Fruit fly (Drosophila melanogaster) whole organism, embryonic: ENCODE data around the gene Aps.

Source experiments
- Antp ChIP-seq: fragments of 200-800 bp; sonication (Bioruptor generic); optimal IDR thresholded peaks from 3 replicates; lab custom pipeline; 2016; ENCODE audit warnings: missing biosample characterization, missing genetic modification characterization
- Atf-2 ChIP-seq: fragments of 200-800 bp; sonication (Bioruptor generic); optimal IDR thresholded peaks from 2 replicates; lab custom pipeline; 2016; ENCODE audit warnings: missing biosample characterization, missing genetic modification characterization
- C15 ChIP-seq: fragments of 200-800 bp; sonication (Bioruptor generic); IDR thresholded peaks from 3 replicates; pipeline ENCODE4 v1.3.6; 2022; ENCODE audit warnings: missing biosample characterization, missing genetic modification characterization
- CG10274 ChIP-seq: fragments of 200-800 bp; sonication (Bioruptor generic); optimal IDR thresholded peaks from 3 replicates; lab custom pipeline; 2017; ENCODE audit warnings: missing biosample characterization, mild to moderate bottlenecking, missing genetic modification characterization
- CG10431 ChIP-seq: fragments of 200-800 bp; sonication (Bioruptor generic); optimal IDR thresholded peaks from 3 replicates; lab custom pipeline; 2018; ENCODE audit warnings: missing biosample characterization, mild to moderate bottlenecking, missing genetic modification characterization
- CG12104 ChIP-seq: fragments of 200-800 bp; sonication (Bioruptor generic); optimal IDR thresholded peaks from 3 replicates; lab custom pipeline; 2016; ENCODE audit warnings: missing biosample characterization, missing genetic modification characterization
- CG1529 ChIP-seq: fragments of 200-800 bp; sonication (Bioruptor generic); optimal IDR thresholded peaks from 3 replicates; lab custom pipeline; 2018; ENCODE audit warnings: missing biosample characterization, missing genetic modification characterization
- CG1603 ChIP-seq: fragments of 200-800 bp; sonication (Bioruptor generic); optimal IDR thresholded peaks from 2 replicates; lab custom pipeline; 2019; ENCODE audit warnings: missing biosample characterization, mild to moderate bottlenecking, missing genetic modification characterization, moderate library complexity
- CG17361 ChIP-seq: fragments of 200-800 bp; sonication (Bioruptor generic); IDR thresholded peaks from 3 replicates; pipeline ENCODE4 v1.3.6; 2022; ENCODE audit warnings: missing biosample characterization, missing genetic modification characterization
- CG17912 ChIP-seq: fragments of 200-800 bp; sonication (Bioruptor generic); optimal IDR thresholded peaks from 2 replicates; lab custom pipeline; 2018; ENCODE audit warnings: missing biosample characterization, mild to moderate bottlenecking, missing genetic modification characterization
- CG1792 ChIP-seq: fragments of 200-800 bp; sonication (Bioruptor generic); optimal IDR thresholded peaks from 2 replicates; lab custom pipeline; 2016; ENCODE audit warnings: missing biosample characterization, missing genetic modification characterization
- CG2678 ChIP-seq: fragments of 200-800 bp; sonication (Bioruptor generic); optimal IDR thresholded peaks from 3 replicates; lab custom pipeline; 2019; ENCODE audit warnings: missing biosample characterization, mild to moderate bottlenecking, missing genetic modification characterization, moderate library complexity
- CG6272 ChIP-seq: fragments of 200-800 bp; sonication (Bioruptor generic); IDR thresholded peaks from 2 replicates; pipeline ENCODE4 v1.3.6; 2022; ENCODE audit warnings: missing biosample characterization, missing genetic modification characterization
- CG7987 ChIP-seq: fragments of 200-800 bp; sonication (Bioruptor generic); optimal IDR thresholded peaks from 2 replicates; lab custom pipeline; 2018; ENCODE audit warnings: missing biosample characterization, mild to moderate bottlenecking, missing genetic modification characterization, moderate library complexity
- CG8478 ChIP-seq: fragments of >200 bp; optimal IDR thresholded peaks from 2 replicates; lab custom pipeline; 2018
- Dp ChIP-seq: fragments of 200-800 bp; sonication (Bioruptor generic); optimal IDR thresholded peaks from 2 replicates; lab custom pipeline; 2018; ENCODE audit warnings: missing biosample characterization, mild to moderate bottlenecking, missing genetic modification characterization, moderate library complexity
- Drgx ChIP-seq: fragments of 200-800 bp; sonication (Bioruptor generic); IDR thresholded peaks from 2 replicates; pipeline ENCODE4 v1.3.6; 2022; ENCODE audit warnings: missing biosample characterization, missing genetic modification characterization
- Eip74EF ChIP-seq, 2 experiments: fragments of 200-800 bp in 1 of 2; fragments of >200 bp in 1 of 2; sonication (Bioruptor generic) in 1 of 2; optimal IDR thresholded peaks; 2 replicates each; lab custom pipeline; 2017 to 2019; ENCODE audit warnings: missing biosample characterization in 2 of 2, missing genetic modification characterization in 2 of 2, mild to moderate bottlenecking in 1 of 2, moderate library complexity in 1 of 2
- Fer3 ChIP-seq: fragments of 200-800 bp; sonication (Bioruptor generic); optimal IDR thresholded peaks from 2 replicates; lab custom pipeline; 2018; ENCODE audit warnings: missing biosample characterization, mild to moderate bottlenecking, missing genetic modification characterization, moderate library complexity
- H2.0 ChIP-seq: fragments of 200-800 bp; sonication (Bioruptor generic); IDR thresholded peaks from 2 replicates; pipeline ENCODE4 v1.3.6; 2022; ENCODE audit warnings: missing biosample characterization, missing genetic modification characterization
- Hand ChIP-seq: fragments of 200-800 bp; sonication (Bioruptor generic); optimal IDR thresholded peaks from 2 replicates; lab custom pipeline; 2017; ENCODE audit warnings: mild to moderate bottlenecking, missing biosample characterization, missing genetic modification reagents, missing genetic modification characterization
- Jarid2 ChIP-seq: fragments of 200-800 bp; sonication (Bioruptor generic); optimal IDR thresholded peaks from 3 replicates; lab custom pipeline; 2017; ENCODE audit warnings: mild to moderate bottlenecking, missing biosample characterization, missing genetic modification reagents, missing genetic modification characterization
- Lhr ChIP-seq: fragments of 200-800 bp; sonication (Bioruptor generic); optimal IDR thresholded peaks from 3 replicates; lab custom pipeline; 2017; ENCODE audit warnings: mild to moderate bottlenecking, missing biosample characterization, missing genetic modification reagents, missing genetic modification characterization
- Med ChIP-seq: fragments of 200-800 bp; sonication (Bioruptor generic); peaks from one replicate; lab custom pipeline; 2016; ENCODE audit warnings: missing biosample characterization, missing genetic modification characterization, mild to moderate bottlenecking, inconsistent platforms, moderate library complexity
- NC2β ChIP-seq: fragments of 200-800 bp; sonication (Bioruptor generic); optimal IDR thresholded peaks from 2 replicates; lab custom pipeline; 2016; ENCODE audit warnings: missing biosample characterization, missing genetic modification characterization
- NK7.1 ChIP-seq: fragments of 200-800 bp; sonication (Bioruptor generic); optimal IDR thresholded peaks from 3 replicates; lab custom pipeline; 2016; ENCODE audit warnings: missing biosample characterization, missing genetic modification characterization
- Rx ChIP-seq: fragments of 200-800 bp; sonication (Bioruptor generic); IDR thresholded peaks from 2 replicates; pipeline ENCODE4 v1.3.6; 2022; ENCODE audit warnings: missing biosample characterization, missing genetic modification characterization
- Stat92E ChIP-seq, 3 experiments: fragments of >200 bp in 2 of 3; fragments of 200-800 bp in 1 of 3; sonication (Bioruptor generic) in 1 of 3; optimal IDR thresholded peaks; 2 replicates each; lab custom pipeline; 2017 to 2019; ENCODE audit warnings: missing biosample characterization in 3 of 3, missing genetic modification characterization in 3 of 3, mild to moderate bottlenecking in 1 of 3, moderate library complexity in 1 of 3
- az2 ChIP-seq: fragments of 200-800 bp; sonication (Bioruptor generic); optimal IDR thresholded peaks from 3 replicates; lab custom pipeline; 2016; ENCODE audit warnings: missing biosample characterization, missing genetic modification characterization
- dan ChIP-seq: fragments of 200-800 bp; sonication (Bioruptor generic); IDR thresholded peaks from 2 replicates; pipeline ENCODE4 v1.3.6; 2022; ENCODE audit warnings: missing biosample characterization, missing genetic modification characterization
- dmrt99B ChIP-seq: fragments of 200-800 bp; sonication (Bioruptor generic); optimal IDR thresholded peaks from 2 replicates; lab custom pipeline; 2018; ENCODE audit warnings: missing biosample characterization, mild to moderate bottlenecking, missing genetic modification characterization, moderate library complexity
- esg ChIP-seq: fragments of 200-800 bp; sonication (Bioruptor generic); conservative IDR thresholded peaks from 2 replicates; pipeline ENCODE4 v1.3.6; 2022; ENCODE audit warnings: missing biosample characterization, missing genetic modification characterization
- eve ChIP-seq, 2 experiments: fragments of >200 bp; optimal IDR thresholded peaks; 2 replicates each; lab custom pipeline; 2017; ENCODE audit warnings: missing biosample characterization in 2 of 2, missing genetic modification characterization in 2 of 2
- gem ChIP-seq: fragments of 200-800 bp; sonication (Bioruptor generic); optimal IDR thresholded peaks from 2 replicates; lab custom pipeline; 2019; ENCODE audit warnings: missing biosample characterization, mild to moderate bottlenecking, missing genetic modification characterization, moderate library complexity
- gt ChIP-seq: fragments of 200-800 bp; sonication (Bioruptor generic); IDR thresholded peaks from 2 replicates; pipeline ENCODE4 v1.3.6; 2022; ENCODE audit warnings: missing biosample characterization, missing genetic modification characterization
- hkb ChIP-seq, 2 experiments: fragments of 200-800 bp in 1 of 2; fragments of >200 bp in 1 of 2; sonication (Bioruptor generic) in 1 of 2; IDR thresholded peaks in 1 of 2; optimal IDR thresholded peaks in 1 of 2; 2 replicates each; pipeline versions ENCODE4 v1.3.6 to Lab custom; 2017 to 2022; ENCODE audit warnings: missing biosample characterization in 1 of 2, missing genetic modification characterization in 1 of 2
- ind ChIP-seq: fragments of 200-800 bp; sonication (Bioruptor generic); optimal IDR thresholded peaks from 3 replicates; lab custom pipeline; 2016; ENCODE audit warnings: missing biosample characterization, missing genetic modification characterization
- luna ChIP-seq: fragments of 200-800 bp; sonication (Bioruptor generic); optimal IDR thresholded peaks from 2 replicates; lab custom pipeline; 2016; ENCODE audit warnings: missing biosample characterization, missing genetic modification characterization
- nau ChIP-seq: fragments of 200-800 bp; sonication (Bioruptor generic); optimal IDR thresholded peaks from 3 replicates; lab custom pipeline; 2017; ENCODE audit warnings: missing biosample characterization, mild to moderate bottlenecking, missing genetic modification characterization, missing genetic modification reagents
- nerfin-2 ChIP-seq: fragments of 200-800 bp; sonication (Bioruptor generic); IDR thresholded peaks from 2 replicates; pipeline ENCODE4 v1.3.6; 2022; ENCODE audit warnings: missing biosample characterization, missing genetic modification characterization; ENCODE audit not compliant: partially characterized antibody
- nmo ChIP-seq: fragments of 200-800 bp; sonication (Bioruptor generic); optimal IDR thresholded peaks from 2 replicates; lab custom pipeline; 2018; ENCODE audit warnings: missing biosample characterization, mild to moderate bottlenecking, missing genetic modification characterization, moderate library complexity
- org-1 ChIP-seq: fragments of 200-800 bp; sonication (Bioruptor generic); optimal IDR thresholded peaks from 2 replicates; lab custom pipeline; 2017; ENCODE audit warnings: missing biosample characterization, missing genetic modification characterization
- pum ChIP-seq: fragments of 200-800 bp; sonication (Bioruptor generic); optimal IDR thresholded peaks from 2 replicates; lab custom pipeline; 2016; ENCODE audit warnings: missing biosample characterization, missing genetic modification characterization
- salm ChIP-seq: fragments of 200-800 bp; sonication (Bioruptor generic); optimal IDR thresholded peaks from 2 replicates; lab custom pipeline; 2018; ENCODE audit warnings: missing biosample characterization, mild to moderate bottlenecking, missing genetic modification characterization
- slou ChIP-seq: fragments of 200-800 bp; sonication (Bioruptor generic); optimal IDR thresholded peaks from 3 replicates; lab custom pipeline; 2016; ENCODE audit warnings: missing biosample characterization, missing genetic modification characterization
- tin ChIP-seq: fragments of 200-800 bp; sonication (Bioruptor generic); optimal IDR thresholded peaks from 3 replicates; lab custom pipeline; 2016; ENCODE audit warnings: missing biosample characterization, missing genetic modification characterization
- ttk ChIP-seq: fragments of 200-800 bp; sonication (Bioruptor generic); IDR thresholded peaks from 2 replicates; pipeline ENCODE4 v2.1.2; 2022; ENCODE audit warnings: missing biosample characterization, missing genetic modification characterization
- zf30C ChIP-seq: fragments of 200-800 bp; sonication (Bioruptor generic); optimal IDR thresholded peaks from 3 replicates; lab custom pipeline; 2018; ENCODE audit warnings: missing biosample characterization, mild to moderate bottlenecking, missing genetic modification characterization

Aps gene

dm6 chr3L:10899087-10899511 lies at the start of gene Aps (continued):
- TF ChIP-seq eve (GFP tag; optimal IDR thresholded peaks at IDR 0.05; lab: Kevin White, UChicago) (peak in 1 of 2 experiments; percentile 81), Jarid2 (no peak), NK7.1 (GFP tag; lab: Kevin White, UChicago) (no peak), org-1 (GFP tag; lab: Kevin White, UChicago) (no peak), Atf-2 (GFP tag; lab: Kevin White, UChicago) (peak; percentile 36), ttk (GFP tag; lab: Robert Waterston, UW) (no peak; the same call in 1 of the 2 replicates), Lhr (GFP tag; lab: Kevin White, UChicago) (peak; percentile 92), CG8478 (lab: Kevin White, UChicago) (no peak), ind (peak; percentile 33), CG6272 (GFP tag; lab: Robert Waterston, UW) (no peak), Fer3 (tag; lab: Kevin White, UChicago) (no peak), nerfin-2 (GFP tag; lab: Robert Waterston, UW) (no peak), zf30C (GFP tag; lab: Kevin White, UChicago) (no peak), nau (GFP tag; lab: Kevin White, UChicago) (no peak), salm (no peak), tin (peak; percentile 27), CG10274 (GFP tag; lab: Kevin White, UChicago) (no peak), CG12104 (no peak), Antp (no peak), Rx (GFP tag; lab: Robert Waterston, UW) (peak; percentile 28; the same call in 1 of the 2 replicates), nmo (GFP tag; lab: Kevin White, UChicago) (peak; percentile 41), CG7987 (GFP tag; lab: Kevin White, UChicago) (peak; percentile 24), CG17361 (GFP tag; lab: Robert Waterston, UW) (0 out of 3 replicates have a peak, but pooled peaks have one; percentile 28), NC2β (peak; percentile 12), CG1603 (tag; lab: Kevin White, UChicago) (peak; percentile 29), CG2678 (tag; lab: Kevin White, UChicago) (peak; percentile 29), Stat92E (GFP tag; optimal IDR thresholded peaks at IDR 0.05; lab: Kevin White, UChicago) (peak in 1 of 3 experiments; percentile 63), slou (GFP tag; lab: Kevin White, UChicago) (no peak), esg (no peak), CG1529 (GFP tag; lab: Kevin White, UChicago) (no peak), dmrt99B (peak; percentile 15), pum (GFP tag; lab: Kevin White, UChicago) (peak; percentile 2), C15 (no peak)
- TF ChIP-seq, all 482 proteins: peak for 185

dm6 chr3L:10946717-10947280 lies 47.9 kb upstream of the Aps start:
- TF ChIP-seq Med (GFP tag; lab: Kevin White, UChicago) (peak; percentile 20), Drgx (GFP tag; lab: Robert Waterston, UW) (peak; percentile 11; the same call in 1 of the 2 replicates), gem (peak; percentile 3), H2.0 (GFP tag; lab: Robert Waterston, UW) (no peak)

dm6 chr3L:10942541-10942940 lies 43.6 kb upstream of the Aps start:
- TF ChIP-seq az2 (GFP tag; lab: Kevin White, UChicago) (no peak), CG1792 (GFP tag; lab: Kevin White, UChicago) (no peak), CG7987 (GFP tag; lab: Kevin White, UChicago) (no peak), Eip74EF (GFP tag; optimal IDR thresholded peaks at IDR 0.05; lab: Kevin White, UChicago) (no peak), luna (GFP tag; lab: Kevin White, UChicago) (no peak), NK7.1 (GFP tag; lab: Kevin White, UChicago) (no peak), hkb (optimal IDR thresholded peaks at IDR 0.05; lab: Kevin White, UChicago) (no peak), hkb (GFP tag; IDR thresholded peaks at IDR 0.05; lab: Robert Waterston, UW) (no peak), CG10431 (GFP tag; lab: Kevin White, UChicago) (no peak), Hand (no peak), dan (no peak), CG17912 (GFP tag; lab: Kevin White, UChicago) (no peak), gt (GFP tag; lab: Robert Waterston, UW) (no peak), Dp (GFP tag; lab: Kevin White, UChicago) (no peak)
